Fruit fly (Drosophila melanogaster) whole organism, embryonic: ENCODE results near the gene Spec2.

ENCODE experiments used
- Adf1 ChIP-seq: fragments of 200-800 bp; sonication (Bioruptor generic); IDR thresholded peaks from 2 replicates; pipeline ENCODE4 v1.3.6; 2022; ENCODE audit warnings: missing biosample characterization, missing genetic modification characterization
- Asciz ChIP-seq: fragments of 200-800 bp; sonication (Bioruptor generic); optimal IDR thresholded peaks from 2 replicates; lab custom pipeline; 2017; ENCODE audit warnings: missing biosample characterization, mild to moderate bottlenecking, missing genetic modification characterization, missing genetic modification reagents
- CG1024 ChIP-seq: fragments of 200-800 bp; sonication (Bioruptor generic); IDR thresholded peaks from 2 replicates; pipeline ENCODE4 v1.3.6; 2022; ENCODE audit warnings: missing biosample characterization, missing genetic modification characterization
- CG10431 ChIP-seq: fragments of 200-800 bp; sonication (Bioruptor generic); optimal IDR thresholded peaks from 3 replicates; lab custom pipeline; 2018; ENCODE audit warnings: missing biosample characterization, mild to moderate bottlenecking, missing genetic modification characterization
- CG10979 ChIP-seq: fragments of 200-800 bp; sonication (Bioruptor generic); optimal IDR thresholded peaks from 2 replicates; lab custom pipeline; 2018; ENCODE audit warnings: missing biosample characterization, mild to moderate bottlenecking, missing genetic modification characterization, moderate library complexity
- CG12769 ChIP-seq: fragments of 200-800 bp; sonication (Bioruptor generic); optimal IDR thresholded peaks from 2 replicates; lab custom pipeline; 2019; ENCODE audit warnings: missing biosample characterization, mild to moderate bottlenecking, missing genetic modification characterization, moderate library complexity
- CG13123 ChIP-seq: fragments of 200-800 bp; sonication (Bioruptor generic); optimal IDR thresholded peaks from 2 replicates; lab custom pipeline; 2016; ENCODE audit warnings: missing biosample characterization, missing genetic modification characterization
- CG13296 ChIP-seq: fragments of 200-800 bp; sonication (Bioruptor generic); optimal IDR thresholded peaks from 3 replicates; lab custom pipeline; 2018; ENCODE audit warnings: missing biosample characterization, mild to moderate bottlenecking, missing genetic modification characterization
- CG13624 ChIP-seq: fragments of 200-800 bp; sonication (Bioruptor generic); optimal IDR thresholded peaks from 2 replicates; lab custom pipeline; 2016; ENCODE audit warnings: missing biosample characterization, missing genetic modification characterization
- CG15514 ChIP-seq: fragments of 200-800 bp; sonication (Bioruptor generic); optimal IDR thresholded peaks from 3 replicates; lab custom pipeline; 2017; ENCODE audit warnings: missing biosample characterization, missing genetic modification characterization, mild to moderate bottlenecking, moderate library complexity, missing genetic modification reagents
- CG18764 ChIP-seq: fragments of 200-800 bp; sonication (Bioruptor generic); optimal IDR thresholded peaks from 3 replicates; lab custom pipeline; 2016; ENCODE audit warnings: missing biosample characterization, missing genetic modification characterization
- CG3065 ChIP-seq: fragments of 200-800 bp; sonication (Bioruptor generic); optimal IDR thresholded peaks from 2 replicates; lab custom pipeline; 2016; ENCODE audit warnings: missing biosample characterization, missing genetic modification characterization
- CG34376 ChIP-seq: fragments of 200-800 bp; sonication (Bioruptor generic); optimal IDR thresholded peaks from 2 replicates; lab custom pipeline; 2018; ENCODE audit warnings: missing biosample characterization, mild to moderate bottlenecking, missing genetic modification characterization
- CG3838 ChIP-seq: fragments of 200-800 bp; sonication (Bioruptor generic); optimal IDR thresholded peaks from 3 replicates; lab custom pipeline; 2016; ENCODE audit warnings: missing biosample characterization, missing genetic modification characterization
- CG5180 ChIP-seq: fragments of 200-800 bp; sonication (Bioruptor generic); optimal IDR thresholded peaks from 3 replicates; lab custom pipeline; 2017; ENCODE audit warnings: missing biosample characterization, missing genetic modification characterization, mild to moderate bottlenecking, moderate library complexity, missing genetic modification reagents
- CG7745 ChIP-seq: fragments of 200-800 bp; sonication (Bioruptor generic); optimal IDR thresholded peaks from 2 replicates; lab custom pipeline; 2018; ENCODE audit warnings: missing biosample characterization, mild to moderate bottlenecking, missing genetic modification characterization, moderate library complexity
- CG7839 ChIP-seq: fragments of 200-800 bp; sonication (Bioruptor generic); optimal IDR thresholded peaks from 3 replicates; lab custom pipeline; 2018; ENCODE audit warnings: missing biosample characterization, mild to moderate bottlenecking, missing genetic modification characterization, moderate library complexity
- CG7963 ChIP-seq: fragments of 200-800 bp; sonication (Bioruptor generic); IDR thresholded peaks from 3 replicates; pipeline ENCODE4 v1.3.6; 2022; ENCODE audit warnings: missing biosample characterization, missing genetic modification characterization; ENCODE audit not compliant: partially characterized antibody
- CHES-1-like ChIP-seq: fragments of 200-800 bp; sonication (Bioruptor generic); optimal IDR thresholded peaks from 2 replicates; lab custom pipeline; 2016; ENCODE audit warnings: missing biosample characterization, missing genetic modification characterization
- Dip2 ChIP-seq: fragments of 200-800 bp; sonication (Bioruptor generic); IDR thresholded peaks from 2 replicates; pipeline ENCODE4 v1.3.6; 2022; ENCODE audit warnings: missing biosample characterization, missing genetic modification characterization
- E2f2 ChIP-seq: fragments of 200-800 bp; sonication (Bioruptor generic); IDR thresholded peaks from 2 replicates; pipeline ENCODE4 v1.3.6; 2022; ENCODE audit warnings: missing biosample characterization, missing genetic modification characterization
- Fer1 ChIP-seq: fragments of 200-800 bp; sonication (Bioruptor generic); optimal IDR thresholded peaks from 2 replicates; lab custom pipeline; 2017; ENCODE audit warnings: missing biosample characterization, mild to moderate bottlenecking, missing genetic modification characterization
- HLHmδ ChIP-seq: fragments of 200-800 bp; sonication (Bioruptor generic); optimal IDR thresholded peaks from 2 replicates; lab custom pipeline; 2018; ENCODE audit warnings: missing biosample characterization, mild to moderate bottlenecking, missing genetic modification characterization, moderate library complexity
- Lhr ChIP-seq: fragments of 200-800 bp; sonication (Bioruptor generic); optimal IDR thresholded peaks from 3 replicates; lab custom pipeline; 2017; ENCODE audit warnings: mild to moderate bottlenecking, missing biosample characterization, missing genetic modification reagents, missing genetic modification characterization
- Mes4 ChIP-seq: fragments of 200-800 bp; sonication (Bioruptor generic); optimal IDR thresholded peaks from 2 replicates; lab custom pipeline; 2016; ENCODE audit warnings: missing biosample characterization, missing genetic modification characterization
- NFAT ChIP-seq: fragments of 200-800 bp; sonication (Bioruptor generic); IDR thresholded peaks from 2 replicates; pipeline ENCODE4 v1.3.6; 2022; ENCODE audit warnings: missing biosample characterization, missing genetic modification characterization
- Oaz ChIP-seq: fragments of 200-800 bp; sonication (Bioruptor generic); IDR thresholded peaks from 2 replicates; pipeline ENCODE4 v1.3.6; 2022; ENCODE audit warnings: missing biosample characterization, missing genetic modification characterization
- Six4 ChIP-seq: fragments of 200-800 bp; sonication (Bioruptor generic); optimal IDR thresholded peaks from 2 replicates; lab custom pipeline; 2016; ENCODE audit warnings: missing biosample characterization, missing genetic modification characterization
- YL-1 ChIP-seq: fragments of 200-800 bp; sonication (Bioruptor generic); optimal IDR thresholded peaks from 3 replicates; lab custom pipeline; 2017; ENCODE audit warnings: missing biosample characterization, mild to moderate bottlenecking, missing genetic modification characterization
- abd-A ChIP-seq: fragments of 200-800 bp; sonication (Bioruptor generic); optimal IDR thresholded peaks from 3 replicates; lab custom pipeline; 2019; ENCODE audit warnings: missing biosample characterization, mild to moderate bottlenecking, missing genetic modification characterization, moderate library complexity
- al ChIP-seq: fragments of 200-800 bp; sonication (Bioruptor generic); IDR thresholded peaks from 2 replicates; pipeline ENCODE4 v1.3.6; 2022; ENCODE audit warnings: missing biosample characterization, missing genetic modification characterization
- ara ChIP-seq: fragments of 200-800 bp; sonication (Bioruptor generic); IDR thresholded peaks from 2 replicates; pipeline ENCODE4 v1.3.6; 2022; ENCODE audit warnings: missing biosample characterization, missing genetic modification characterization
- ase ChIP-seq: fragments of 200-800 bp; sonication (Bioruptor generic); IDR thresholded peaks from 3 replicates; pipeline ENCODE4 v1.3.6; 2022; ENCODE audit warnings: missing biosample characterization, missing genetic modification characterization
- corto ChIP-seq: fragments of 200-800 bp; sonication (Bioruptor generic); optimal IDR thresholded peaks from 2 replicates; lab custom pipeline; 2016; ENCODE audit warnings: missing biosample characterization, mild to moderate bottlenecking, missing genetic modification characterization, moderate library complexity
- crol ChIP-seq: fragments of 200-800 bp; sonication (Bioruptor generic); IDR thresholded peaks from 2 replicates; pipeline ENCODE4 v1.3.6; 2022; ENCODE audit warnings: missing biosample characterization, missing genetic modification characterization
- dmrt11E ChIP-seq: fragments of 200-800 bp; sonication (Bioruptor generic); optimal IDR thresholded peaks from 3 replicates; lab custom pipeline; 2018; ENCODE audit warnings: missing biosample characterization, mild to moderate bottlenecking, missing genetic modification characterization, moderate library complexity
- dpn ChIP-seq, 2 experiments: fragments of 200-800 bp; sonication (Bioruptor generic); optimal IDR thresholded peaks; 3 replicates each; lab custom pipeline; 2016; ENCODE audit warnings: missing biosample characterization in 2 of 2, missing genetic modification characterization in 2 of 2
- en ChIP-seq: fragments of 200-800 bp; sonication (Bioruptor generic); optimal IDR thresholded peaks from 2 replicates; lab custom pipeline; 2016; ENCODE audit warnings: missing biosample characterization, missing genetic modification characterization
- fd3F ChIP-seq: fragments of 200-800 bp; sonication (Bioruptor generic); optimal IDR thresholded peaks from 2 replicates; lab custom pipeline; 2018; ENCODE audit warnings: missing biosample characterization, mild to moderate bottlenecking, missing genetic modification characterization, moderate library complexity
- grn ChIP-seq: fragments of 200-800 bp; sonication (Bioruptor generic); optimal IDR thresholded peaks from 3 replicates; lab custom pipeline; 2017; ENCODE audit warnings: missing biosample characterization, missing genetic modification characterization
- hb ChIP-seq: fragments of 200-800 bp; sonication (Bioruptor generic); IDR thresholded peaks from 3 replicates; pipeline ENCODE4 v1.3.6; 2022; ENCODE audit warnings: missing biosample characterization, missing genetic modification characterization; ENCODE audit not compliant: partially characterized antibody
- jigr1 ChIP-seq: fragments of 200-800 bp; sonication (Bioruptor generic); IDR thresholded peaks from 3 replicates; pipeline ENCODE4 v1.3.6; 2022; ENCODE audit warnings: missing biosample characterization, missing genetic modification characterization
- lab ChIP-seq: fragments of 200-800 bp; sonication (Bioruptor generic); optimal IDR thresholded peaks from 3 replicates; lab custom pipeline; 2017; ENCODE audit warnings: missing biosample characterization, missing genetic modification characterization, mild to moderate bottlenecking, moderate library complexity, missing genetic modification reagents
- maf-S ChIP-seq: fragments of 200-800 bp; sonication (Bioruptor generic); optimal IDR thresholded peaks from 2 replicates; lab custom pipeline; 2016; ENCODE audit warnings: missing biosample characterization, missing genetic modification characterization
- nerfin-2 ChIP-seq: fragments of 200-800 bp; sonication (Bioruptor generic); IDR thresholded peaks from 2 replicates; pipeline ENCODE4 v1.3.6; 2022; ENCODE audit warnings: missing biosample characterization, missing genetic modification characterization; ENCODE audit not compliant: partially characterized antibody
- onecut ChIP-seq: fragments of 200-800 bp; sonication (Bioruptor generic); IDR thresholded peaks from 2 replicates; pipeline ENCODE4 v1.3.6; 2022; ENCODE audit warnings: missing biosample characterization, missing genetic modification characterization
- org-1 ChIP-seq: fragments of 200-800 bp; sonication (Bioruptor generic); optimal IDR thresholded peaks from 2 replicates; lab custom pipeline; 2017; ENCODE audit warnings: missing biosample characterization, missing genetic modification characterization
- pnt ChIP-seq: fragments of 200-800 bp; sonication (Bioruptor generic); optimal IDR thresholded peaks from 3 replicates; lab custom pipeline; 2016; ENCODE audit warnings: missing biosample characterization, missing genetic modification characterization
- pum ChIP-seq: fragments of 200-800 bp; sonication (Bioruptor generic); optimal IDR thresholded peaks from 2 replicates; lab custom pipeline; 2016; ENCODE audit warnings: missing biosample characterization, missing genetic modification characterization
- sna ChIP-seq: fragments of 200-800 bp; sonication (Bioruptor generic); IDR thresholded peaks from 2 replicates; pipeline ENCODE4 v1.3.6; 2022; ENCODE audit warnings: missing biosample characterization, missing genetic modification characterization; ENCODE audit not compliant: partially characterized antibody

Spec2 gene

DNA sequence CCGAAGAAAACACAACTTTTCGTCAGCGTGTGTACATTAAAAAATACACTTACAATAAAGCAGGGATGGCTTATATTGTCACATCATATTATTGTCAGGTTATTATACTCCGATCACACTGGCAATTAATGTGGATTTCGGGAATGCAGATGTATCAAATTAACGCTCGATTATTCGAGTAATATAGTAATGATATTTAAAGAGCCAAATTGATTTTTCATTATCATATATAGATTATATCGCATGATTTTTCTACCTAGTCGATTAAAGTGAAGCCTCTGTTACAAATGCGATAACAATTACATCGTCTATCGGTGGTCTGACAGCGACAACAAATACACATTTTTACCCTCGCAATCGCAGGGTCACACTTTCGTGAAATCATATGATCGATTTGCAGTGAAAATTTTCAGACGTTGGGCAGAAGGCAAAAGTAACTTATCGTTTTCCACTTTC is 32.5 kb downstream of the Spec2 start, which contains the start of the genes noi and Vha26 (continued):
- TF ChIP-seq crol (GFP tag; lab: Robert Waterston, UW) (no peak), CG12769 (tag; lab: Kevin White, UChicago) (no peak), hb (GFP tag; lab: Robert Waterston, UW) (peak; percentile 59; the same call in 1 of the 3 replicates), CG13296 (GFP tag; lab: Kevin White, UChicago) (peak; percentile 7), CG34376 (GFP tag; lab: Kevin White, UChicago) (no peak), HLHmδ (GFP tag; lab: Kevin White, UChicago) (no peak), maf-S (GFP tag; lab: Kevin White, UChicago) (peak; percentile 6), Six4 (GFP tag; lab: Kevin White, UChicago) (no peak), E2f2 (peak; percentile 41; the same call in 1 of the 2 replicates), fd3F (GFP tag; lab: Kevin White, UChicago) (peak; percentile 20), Adf1 (GFP tag; lab: Robert Waterston, UW) (0 out of 2 replicates have a peak, but pooled peaks have one; percentile 24), CG15514 (GFP tag; lab: Kevin White, UChicago) (peak; percentile 73), Dip2 (no peak), Fer1 (GFP tag; lab: Kevin White, UChicago) (peak; percentile 1), dpn (GFP tag; optimal IDR thresholded peaks at IDR 0.05; lab: Kevin White, UChicago) (peak; percentile 16 to 21), pnt (GFP tag; lab: Kevin White, UChicago) (no peak), corto (GFP tag; lab: Kevin White, UChicago) (no peak), jigr1 (GFP tag; lab: Robert Waterston, UW) (no peak), Oaz (GFP tag; lab: Robert Waterston, UW) (no peak), onecut (GFP tag; lab: Robert Waterston, UW) (peak; percentile 59), YL-1 (GFP tag; lab: Kevin White, UChicago) (peak; percentile 45), Mes4 (peak; percentile 31), CG10431 (GFP tag; lab: Kevin White, UChicago) (no peak), org-1 (GFP tag; lab: Kevin White, UChicago) (no peak), CG3838 (GFP tag; lab: Kevin White, UChicago) (no peak), CG3065 (GFP tag; lab: Kevin White, UChicago) (no peak), nerfin-2 (peak; percentile 30; the same call in 1 of the 2 replicates), Lhr (GFP tag; lab: Kevin White, UChicago) (peak; percentile 56), CG7963 (peak; percentile 51; the same call in 1 of the 3 replicates), CG18764 (peak; percentile 29), Asciz (no peak), lab (GFP tag; lab: Kevin White, UChicago) (no peak), CG10979 (peak; percentile 21), CG1024 (GFP tag; lab: Robert Waterston, UW) (peak; percentile 74), CG7839 (no peak), CHES-1-like (GFP tag; lab: Kevin White, UChicago) (peak; percentile 3), NFAT (GFP tag; lab: Robert Waterston, UW) (no peak), en (GFP tag; lab: Kevin White, UChicago) (no peak), CG7745 (tag; lab: Kevin White, UChicago) (no peak), CG13123 (GFP tag; lab: Kevin White, UChicago) (no peak), CG5180 (no peak), ase (0 out of 3 replicates have a peak, but pooled peaks have one; percentile 8), CG13624 (GFP tag; lab: Kevin White, UChicago) (peak; percentile 33), abd-A (no peak), pum (GFP tag; lab: Kevin White, UChicago) (peak; percentile 34), sna (GFP tag; lab: Robert Waterston, UW) (peak; percentile 37; the same call in 1 of the 2 replicates), al (GFP tag; lab: Robert Waterston, UW) (no peak), dmrt11E (tag; lab: Kevin White, UChicago) (peak; percentile 46), ara (GFP tag; lab: Robert Waterston, UW) (no peak), grn (GFP tag; lab: Kevin White, UChicago) (no peak)
